Worm (Caenorhabditis elegans) whole organism, L4 larva: Measurements from ENCODE around the gene dcr-1.

ENCODE experiments used
- aha-1 ChIP-seq: fragments of 150-350 bp; peaks from one replicate; lab custom pipeline; 2014; ENCODE audit warnings: missing biosample characterization, missing genetic modification characterization
- dmd-6 ChIP-seq: fragments of 200-800 bp; sonication (Bioruptor generic); IDR thresholded peaks from 2 replicates; pipeline ENCODE4 v1.3.6; 2022; ENCODE audit warnings: missing genetic modification reagents, missing genetic modification characterization, missing compliant biosample characterization
- mxl-2 ChIP-seq: fragments of 200-800 bp; sonication (Bioruptor generic); conservative IDR thresholded peaks from 2 replicates; pipeline ENCODE4 v1.3.6; 2022; ENCODE audit warnings: missing genetic modification reagents, missing genetic modification characterization, missing compliant biosample characterization
- skn-1 ChIP-seq: fragments of 150-350 bp; optimal IDR thresholded peaks from 2 replicates; lab custom pipeline; 2014; ENCODE audit warnings: missing biosample characterization, missing genetic modification characterization
- snpc-4 ChIP-seq: fragments of 150-350 bp; optimal IDR thresholded peaks from 2 replicates; lab custom pipeline; 2014; ENCODE audit warnings: missing biosample characterization, missing genetic modification characterization
- unc-62 ChIP-seq, 3 experiments: fragments of 150-350 bp in 1 of 3; sonication (generic microtip); optimal IDR thresholded peaks in 2 of 3; peaks in 1 of 3; 1 replicate in 1 of 3; 2 replicates in 2 of 3; lab custom pipeline; 2014 to 2017; ENCODE audit warnings: missing biosample characterization in 3 of 3, missing genetic modification characterization in 3 of 3, missing genetic modification reagents in 3 of 3, missing genotype in 1 of 3

The dcr-1 gene

DNA sequence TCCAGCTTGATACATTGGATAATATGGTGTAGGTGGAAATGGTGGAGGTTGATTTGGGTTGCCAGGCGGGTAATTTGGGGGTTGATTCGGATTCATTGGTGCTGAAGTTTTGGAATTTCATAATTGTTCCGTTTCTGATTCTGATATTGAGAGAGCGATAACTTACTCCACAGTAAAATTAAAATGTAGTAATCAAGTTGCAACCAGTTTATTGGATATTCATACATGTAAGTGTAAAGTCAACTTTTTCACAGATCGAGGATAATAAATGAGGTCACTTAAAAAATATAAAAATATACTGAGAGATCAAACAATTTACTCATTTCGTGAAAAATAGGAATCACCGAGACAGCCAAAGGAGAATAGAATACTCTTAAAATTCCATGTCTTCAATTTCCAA, 52.1 kb downstream of the dcr-1 start, which contains the start of gene mdt-30:
mdt-30 (minus strand) TSS at position 101 of the 400 bp plus-strand sequence.
- TF ChIP-seq snpc-4 (tag; lab: Kevin White, UChicago) (no peak), aha-1 (peak; percentile 28)

DNA sequence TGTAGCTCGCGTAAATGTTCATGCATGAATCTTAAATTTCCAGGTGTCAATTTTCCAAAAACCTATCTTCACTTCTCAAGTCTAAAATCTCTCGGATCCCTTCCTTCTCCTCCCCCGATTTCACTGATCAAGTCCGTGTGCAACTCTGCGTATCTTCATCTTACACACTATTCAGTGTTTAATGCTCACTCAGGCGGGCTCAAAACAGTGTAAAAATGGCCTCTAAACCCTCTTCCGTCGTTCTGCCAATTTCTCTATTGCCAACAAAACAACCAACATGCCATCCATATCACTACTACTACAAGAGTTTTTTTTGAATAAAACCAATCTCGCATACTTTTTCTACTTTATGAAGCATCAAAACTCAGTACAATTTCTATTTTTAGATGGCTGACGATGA, 58.0 kb downstream of the dcr-1 start, which contains the start of gene F44B9.2:
F44B9.2 (plus strand) TSS at position 387 of the 400 bp plus-strand sequence.
- TF ChIP-seq mxl-2 (GFP tag; lab: Robert Waterston, UW) (no peak), dmd-6 (no peak), aha-1 (peak; percentile 46), skn-1 (tag; lab: Kevin White, UChicago) (no peak), unc-62 (GFP tag; optimal IDR thresholded peaks at IDR 0.05 in 1 of 2; lab: Kevin White, UChicago) (peak in 1 of 2 experiments; percentile 95), unc-62 (tag; optimal IDR thresholded peaks at IDR 0.05; lab: Kevin White, UChicago) (no peak)
